Worm (Caenorhabditis elegans) whole organism, young adult: ENCODE measurements around the gene inpp-5K.
A peak's percentile ranks its signal among the peaks of the same experiment; 100 is the strongest.

Experiments used
- B0019.2 ChIP-seq: fragments of 200-800 bp; sonication (Bioruptor generic); conservative IDR thresholded peaks from 2 replicates; pipeline ENCODE4 v1.3.6; 2022; ENCODE audit warnings: missing genetic modification reagents, missing genetic modification characterization, missing compliant biosample characterization
- B0336.3 ChIP-seq: fragments of 200-800 bp; sonication (Bioruptor generic); IDR thresholded peaks from 2 replicates; pipeline ENCODE4 v1.3.6; 2022; ENCODE audit warnings: missing genetic modification characterization, missing compliant biosample characterization
- D2030.7 ChIP-seq: fragments of 200-800 bp; sonication (Bioruptor generic); IDR thresholded peaks from 2 replicates; pipeline ENCODE4 v1.3.6; 2022; ENCODE audit warnings: missing genetic modification reagents, missing genetic modification characterization, missing compliant biosample characterization
- F39B2.1 ChIP-seq: fragments of 200-800 bp; sonication (Bioruptor generic); IDR thresholded peaks from 2 replicates; pipeline ENCODE4 v1.3.6; 2022; ENCODE audit warnings: missing genetic modification reagents, missing genetic modification characterization, missing compliant biosample characterization
- K12H6.12 ChIP-seq: fragments of 200-800 bp; sonication (Bioruptor generic); optimal IDR thresholded peaks from 2 replicates; lab custom pipeline; 2018; ENCODE audit warnings: mild to moderate bottlenecking, missing genetic modification characterization, missing compliant biosample characterization
- T07F8.4 ChIP-seq: sonication (generic microtip); optimal IDR thresholded peaks from 2 replicates; lab custom pipeline; 2016; ENCODE audit warnings: mild to moderate bottlenecking, missing genetic modification characterization, moderate library complexity, missing compliant biosample characterization
- Y53G8AR.9 ChIP-seq: fragments of 200-800 bp; sonication (Bioruptor generic); conservative IDR thresholded peaks from 2 replicates; pipeline ENCODE4 v1.3.6; 2022; ENCODE audit warnings: missing genetic modification reagents, missing genetic modification characterization, missing compliant biosample characterization
- ama-1 ChIP-seq, 3 experiments: fragments of 150-350 bp in 1 of 3; sonication (generic microtip) in 2 of 3; optimal IDR thresholded peaks; 2 replicates each; lab custom pipeline; 2014 to 2018; ENCODE audit warnings: missing biosample characterization in 2 of 3, missing genetic modification characterization in 2 of 3, missing genetic modification reagents in 2 of 3
- atf-7 ChIP-seq: sonication (generic microtip); optimal IDR thresholded peaks from 2 replicates; lab custom pipeline; 2017; ENCODE audit warnings: mild to moderate bottlenecking, missing genetic modification characterization, missing compliant biosample characterization
- attf-5 ChIP-seq: fragments of 200-800 bp; sonication (Bioruptor generic); optimal IDR thresholded peaks from 2 replicates; lab custom pipeline; 2018; ENCODE audit warnings: mild to moderate bottlenecking, missing genetic modification characterization, missing compliant biosample characterization
- attf-6 ChIP-seq: fragments of 200-800 bp; sonication (Bioruptor generic); IDR thresholded peaks from 2 replicates; pipeline ENCODE4 v1.3.6; 2022; ENCODE audit warnings: missing genetic modification reagents, missing genetic modification characterization, missing compliant biosample characterization
- cebp-1 ChIP-seq, 2 experiments: fragments of 200-800 bp in 1 of 2; sonication (Bioruptor generic) in 1 of 2; sonication (generic microtip) in 1 of 2; IDR thresholded peaks in 1 of 2; optimal IDR thresholded peaks in 1 of 2; 2 replicates each; pipeline versions ENCODE4 v1.3.6 to Lab custom; 2017 to 2022; ENCODE audit warnings: missing compliant biosample characterization in 2 of 2, missing genetic modification characterization in 2 of 2, mild to moderate bottlenecking in 1 of 2, missing genetic modification reagents in 1 of 2, moderate library complexity in 1 of 2
- ceh-100 ChIP-seq: fragments of 200-800 bp; sonication (Bioruptor generic); IDR thresholded peaks from 2 replicates; pipeline ENCODE4 v1.3.6; 2022; ENCODE audit warnings: missing genetic modification reagents, missing genetic modification characterization, missing compliant biosample characterization
- die-1 ChIP-seq: sonication (generic microtip); optimal IDR thresholded peaks from 2 replicates; lab custom pipeline; 2016; ENCODE audit warnings: missing genotype, mild to moderate bottlenecking, missing genetic modification characterization, missing compliant biosample characterization
- ekl-4 ChIP-seq: fragments of 200-800 bp; sonication (Bioruptor generic); IDR thresholded peaks from 2 replicates; pipeline ENCODE4 v1.3.6; 2022; ENCODE audit warnings: missing genetic modification reagents, missing genetic modification characterization, missing compliant biosample characterization
- ets-4 ChIP-seq: fragments of 200-800 bp; sonication (Bioruptor generic); optimal IDR thresholded peaks from 2 replicates; lab custom pipeline; 2018; ENCODE audit warnings: mild to moderate bottlenecking, missing genetic modification characterization, missing compliant biosample characterization
- him-1 ChIP-seq: sonication (generic microtip); optimal IDR thresholded peaks from 2 replicates; lab custom pipeline; 2016; ENCODE audit warnings: missing genotype, missing genetic modification reagents, missing genetic modification characterization, missing compliant biosample characterization
- hmg-20 ChIP-seq: fragments of 200-800 bp; sonication (Bioruptor generic); IDR thresholded peaks from 2 replicates; pipeline ENCODE4 v1.3.6; 2022; ENCODE audit warnings: missing genetic modification reagents, missing genetic modification characterization, missing compliant biosample characterization
- hsf-1 ChIP-seq: fragments of 200-800 bp; sonication (Bioruptor generic); IDR thresholded peaks from 2 replicates; pipeline ENCODE4 v1.3.6; 2022; ENCODE audit warnings: missing genetic modification reagents, missing genetic modification characterization, missing compliant biosample characterization
- lin-35 ChIP-seq, 3 experiments: fragments of 150-350 bp in 2 of 3; sonication (generic microtip) in 1 of 3; optimal IDR thresholded peaks; 2 replicates each; lab custom pipeline; 2014 to 2018; ENCODE audit warnings: missing biosample characterization in 3 of 3, missing genetic modification characterization in 3 of 3, missing genetic modification reagents in 3 of 3
- lin-54 ChIP-seq: fragments of 200-800 bp; sonication (Bioruptor generic); optimal IDR thresholded peaks from 2 replicates; lab custom pipeline; 2018; ENCODE audit warnings: mild to moderate bottlenecking, missing genetic modification characterization, missing compliant biosample characterization
- madf-10 ChIP-seq: sonication (generic microtip); optimal IDR thresholded peaks from 2 replicates; lab custom pipeline; 2016; ENCODE audit warnings: mild to moderate bottlenecking, missing genetic modification characterization, missing compliant biosample characterization
- madf-3 ChIP-seq: fragments of 200-800 bp; sonication (Bioruptor generic); IDR thresholded peaks from 2 replicates; pipeline ENCODE4 v1.3.6; 2022; ENCODE audit warnings: missing genetic modification reagents, missing genetic modification characterization, missing compliant biosample characterization
- madf-6 ChIP-seq: fragments of 200-800 bp; sonication (Bioruptor generic); IDR thresholded peaks from 2 replicates; pipeline ENCODE4 v1.3.6; 2022; ENCODE audit warnings: missing genetic modification reagents, missing genetic modification characterization, missing compliant biosample characterization
- madf-8 ChIP-seq: fragments of 200-800 bp; sonication (Bioruptor generic); conservative IDR thresholded peaks from 2 replicates; pipeline ENCODE4 v1.3.6; 2022; ENCODE audit warnings: missing genetic modification reagents, missing genetic modification characterization, missing compliant biosample characterization
- mcd-1 ChIP-seq: fragments of 200-800 bp; sonication (Bioruptor generic); IDR thresholded peaks from 2 replicates; pipeline ENCODE4 v1.3.6; 2022; ENCODE audit warnings: missing genetic modification reagents, missing genetic modification characterization, missing compliant biosample characterization
- mes-4 ChIP-seq: sonication (generic microtip); optimal IDR thresholded peaks from 2 replicates; lab custom pipeline; 2016; ENCODE audit warnings: missing genotype, missing genetic modification characterization, missing compliant biosample characterization
- nfya-2 ChIP-seq: fragments of 200-800 bp; sonication (Bioruptor generic); IDR thresholded peaks from 2 replicates; pipeline ENCODE4 v1.3.6; 2022; ENCODE audit warnings: missing genetic modification reagents, missing genetic modification characterization, missing compliant biosample characterization
- nfyb-1 ChIP-seq: fragments of 200-800 bp; sonication (Bioruptor generic); IDR thresholded peaks from 2 replicates; pipeline ENCODE4 v1.3.6; 2022; ENCODE audit warnings: missing genetic modification reagents, missing genetic modification characterization, missing compliant biosample characterization
- rcor-1 ChIP-seq: fragments of 200-800 bp; sonication (Bioruptor generic); IDR thresholded peaks from 2 replicates; pipeline ENCODE4 v1.3.6; 2022; ENCODE audit warnings: missing genetic modification reagents, missing genetic modification characterization, missing compliant biosample characterization
- rec-8 ChIP-seq, 2 experiments: sonication (generic microtip); optimal IDR thresholded peaks; 2 replicates each; lab custom pipeline; 2016; ENCODE audit warnings: mild to moderate bottlenecking in 2 of 2, missing genetic modification characterization in 2 of 2, missing genetic modification reagents in 2 of 2, missing genotype in 2 of 2, missing biosample characterization in 1 of 2, missing compliant biosample characterization in 1 of 2, moderate library complexity in 1 of 2
- snpc-1.3 ChIP-seq: sonication (generic microtip); optimal IDR thresholded peaks from 2 replicates; lab custom pipeline; 2017; ENCODE audit warnings: missing genetic modification characterization, mild to moderate bottlenecking, missing compliant biosample characterization, antibody characterized with exemption, moderate library complexity, missing genotype, missing genetic modification reagents; ENCODE audit not compliant: insufficient read depth
- snpc-3.4 ChIP-seq: sonication (generic microtip); optimal IDR thresholded peaks from 2 replicates; lab custom pipeline; 2017; ENCODE audit warnings: missing genetic modification characterization, mild to moderate bottlenecking, missing compliant biosample characterization, antibody characterized with exemption, moderate library complexity, missing genotype, missing genetic modification reagents
- snpc-4 ChIP-seq, 5 experiments: fragments of 150-350 bp in 1 of 5; sonication (generic microtip) in 4 of 5; optimal IDR thresholded peaks; 2 replicates each; lab custom pipeline; 2014 to 2018; ENCODE audit warnings: missing genetic modification characterization in 5 of 5, missing biosample characterization in 3 of 5, antibody characterized with exemption in 2 of 5, mild to moderate bottlenecking in 2 of 5, missing compliant biosample characterization in 2 of 5, missing genotype in 2 of 5, moderate library complexity in 2 of 5, missing genetic modification reagents in 1 of 5
- somi-1 ChIP-seq: fragments of 200-800 bp; sonication (Bioruptor generic); optimal IDR thresholded peaks from 2 replicates; lab custom pipeline; 2018; ENCODE audit warnings: mild to moderate bottlenecking, missing genetic modification characterization, missing compliant biosample characterization
- sptf-2 ChIP-seq: fragments of 200-800 bp; sonication (Bioruptor generic); optimal IDR thresholded peaks from 2 replicates; lab custom pipeline; 2018; ENCODE audit warnings: mild to moderate bottlenecking, missing genetic modification characterization, missing compliant biosample characterization
- tbp1 ChIP-seq: fragments of 200-800 bp; sonication (Bioruptor generic); optimal IDR thresholded peaks from 2 replicates; lab custom pipeline; 2018; ENCODE audit warnings: mild to moderate bottlenecking, missing genetic modification characterization, missing compliant biosample characterization
- tlf-1 ChIP-seq: fragments of 200-800 bp; sonication (Bioruptor generic); optimal IDR thresholded peaks from 2 replicates; lab custom pipeline; 2018; ENCODE audit warnings: mild to moderate bottlenecking, missing genetic modification characterization, missing compliant biosample characterization
- xnd-1 ChIP-seq: sonication (generic microtip); optimal IDR thresholded peaks from 2 replicates; lab custom pipeline; 2016; ENCODE audit warnings: missing genotype, missing genetic modification reagents, missing genetic modification characterization, missing compliant biosample characterization
- ztf-18 ChIP-seq: sonication (generic microtip); optimal IDR thresholded peaks from 2 replicates; lab custom pipeline; 2016; ENCODE audit warnings: missing genotype, mild to moderate bottlenecking, missing genetic modification characterization, missing compliant biosample characterization
- ztf-22 ChIP-seq: fragments of 200-800 bp; sonication (Bioruptor generic); optimal IDR thresholded peaks from 2 replicates; lab custom pipeline; 2018; ENCODE audit warnings: mild to moderate bottlenecking, missing genetic modification characterization, moderate library complexity, missing compliant biosample characterization
- ztf-26 ChIP-seq: sonication (generic microtip); optimal IDR thresholded peaks from 2 replicates; lab custom pipeline; 2017; ENCODE audit warnings: missing genetic modification characterization, missing compliant biosample characterization

Gene inpp-5K

ce11 chrIII:8130177-8130902 is 30.8 kb downstream of the inpp-5K start, which contains the start of the genes rpl-21 and C14B9.10 (continued):
- TF ChIP-seq K12H6.12 (no peak), xnd-1 (tag; lab: Kevin White, UChicago) (peak; percentile 60), atf-7 (no peak), lin-54 (GFP tag; lab: Kevin White, UChicago) (peak; percentile 80), ztf-26 (tag; lab: Kevin White, UChicago) (no peak), mes-4 (tag; lab: Kevin White, UChicago) (peak; percentile 2), die-1 (tag; lab: Kevin White, UChicago) (no peak), sptf-2 (GFP tag; lab: Kevin White, UChicago) (no peak), somi-1 (GFP tag; lab: Kevin White, UChicago) (no peak), ztf-22 (GFP tag; lab: Kevin White, UChicago) (no peak), ceh-100 (GFP tag; lab: Robert Waterston, UW) (peak; percentile 52; the same call in 1 of the 2 replicates), madf-10 (tag; lab: Kevin White, UChicago) (peak; percentile 26), T07F8.4 (tag; lab: Kevin White, UChicago) (no peak)

ce11 chrIII:8129195-8129594 is 31.9 kb downstream of the inpp-5K start:
- TF ChIP-seq ama-1 (optimal IDR thresholded peaks at IDR 0.05; lab: Kevin White, UChicago) (no peak), ama-1 (GFP tag; optimal IDR thresholded peaks at IDR 0.05; lab: Kevin White, UChicago) (peak in 1 of 2 experiments; percentile 35), mcd-1 (0 out of 2 replicates have a peak, but pooled peaks have one; percentile 9), snpc-3.4 (tag; lab: Kevin White, UChicago) (peak; percentile 4), ets-4 (GFP tag; lab: Kevin White, UChicago) (no peak), madf-6 (GFP tag; lab: Robert Waterston, UW) (peak; percentile 73), F39B2.1 (GFP tag; lab: Robert Waterston, UW) (peak; percentile 78; the same call in 1 of the 2 replicates), snpc-1.3 (tag; lab: Kevin White, UChicago) (no peak), snpc-4 (GFP tag; optimal IDR thresholded peaks at IDR 0.05; lab: Kevin White, UChicago) (no peak), snpc-4 (tag; optimal IDR thresholded peaks at IDR 0.05; lab: Kevin White, UChicago) (peak in 2 of 4 experiments; percentile 8 to 29), B0336.3 (peak; percentile 64; the same call in 1 of the 2 replicates), him-1 (peak; percentile 67), ztf-22 (GFP tag; lab: Kevin White, UChicago) (no peak), nfya-2 (0 out of 2 replicates have a peak, but pooled peaks have one; percentile 12), attf-5 (GFP tag; lab: Kevin White, UChicago) (no peak), madf-8 (GFP tag; lab: Robert Waterston, UW) (0 out of 2 replicates have a peak, but pooled peaks have one; percentile 9), cebp-1 (GFP tag; IDR thresholded peaks at IDR 0.05; lab: Robert Waterston, UW) (no peak), cebp-1 (tag; optimal IDR thresholded peaks at IDR 0.05; lab: Kevin White, UChicago) (peak; percentile 6), nfyb-1 (GFP tag; lab: Robert Waterston, UW) (peak; percentile 50; the same call in 1 of the 2 replicates), ceh-100 (GFP tag; lab: Robert Waterston, UW) (peak; percentile 20; the same call in 1 of the 2 replicates), lin-54 (GFP tag; lab: Kevin White, UChicago) (peak; percentile 37), attf-6 (peak; percentile 62; the same call in 1 of the 2 replicates), ekl-4 (GFP tag; lab: Robert Waterston, UW) (peak; percentile 79), B0019.2 (GFP tag; lab: Robert Waterston, UW) (no peak), D2030.7 (peak; percentile 34; the same call in 1 of the 2 replicates), hsf-1 (GFP tag; lab: Robert Waterston, UW) (peak; percentile 74), madf-3 (GFP tag; lab: Robert Waterston, UW) (peak; percentile 74; the same call in 1 of the 2 replicates), rec-8 (tag; optimal IDR thresholded peaks at IDR 0.05; lab: Kevin White, UChicago) (peak in 1 of 2 experiments; percentile 5), tbp1 (GFP tag; lab: Kevin White, UChicago) (peak; percentile 32), Y53G8AR.9 (no peak; the same call in 1 of the 2 replicates), lin-35 (GFP tag; optimal IDR thresholded peaks at IDR 0.05; lab: Kevin White, UChicago) (no peak), ztf-18 (peak; percentile 8), rcor-1 (GFP tag; lab: Robert Waterston, UW) (peak; percentile 68; the same call in 1 of the 2 replicates), hmg-20 (0 out of 2 replicates have a peak, but pooled peaks have one; percentile 18), tlf-1 (GFP tag; lab: Kevin White, UChicago) (peak; percentile 39)
